Fruit fly (Drosophila melanogaster) whole organism, embryonic: Measurements from ENCODE around the gene jus.

Source experiments
- Atf3 ChIP-seq: fragments of 200-800 bp; sonication (Bioruptor generic); optimal IDR thresholded peaks from 3 replicates; lab custom pipeline; 2016; ENCODE audit warnings: missing biosample characterization, missing genetic modification characterization
- Bgb ChIP-seq: fragments of 200-800 bp; sonication (Bioruptor generic); IDR thresholded peaks from 2 replicates; pipeline ENCODE4 v1.3.6; 2022; ENCODE audit warnings: missing biosample characterization, missing genetic modification characterization; ENCODE audit not compliant: partially characterized antibody
- CG10209 ChIP-seq: fragments of 200-800 bp; sonication (Bioruptor generic); optimal IDR thresholded peaks from 3 replicates; lab custom pipeline; 2017; ENCODE audit warnings: missing biosample characterization, mild to moderate bottlenecking, missing genetic modification characterization, missing genetic modification reagents
- CG10267 ChIP-seq: fragments of 200-800 bp; sonication (Bioruptor generic); optimal IDR thresholded peaks from 2 replicates; lab custom pipeline; 2018; ENCODE audit warnings: missing biosample characterization, mild to moderate bottlenecking, missing genetic modification characterization, moderate library complexity
- CG10366 ChIP-seq: fragments of 200-800 bp; sonication (Bioruptor generic); IDR thresholded peaks from 2 replicates; pipeline ENCODE4 v1.3.6; 2022; ENCODE audit warnings: missing biosample characterization, missing genetic modification characterization
- CG11093 ChIP-seq: fragments of 200-800 bp; sonication (Bioruptor generic); IDR thresholded peaks from 3 replicates; pipeline ENCODE4 v1.3.6; 2022; ENCODE audit warnings: missing biosample characterization, missing genetic modification characterization
- CG12659 ChIP-seq: fragments of 200-800 bp; sonication (Bioruptor generic); optimal IDR thresholded peaks from 3 replicates; lab custom pipeline; 2017; ENCODE audit warnings: mild to moderate bottlenecking, missing biosample characterization, missing genetic modification reagents, missing genetic modification characterization
- CG12744 ChIP-seq: fragments of 200-800 bp; sonication (Bioruptor generic); optimal IDR thresholded peaks from 2 replicates; lab custom pipeline; 2016; ENCODE audit warnings: missing biosample characterization, missing genetic modification characterization
- CG13424 ChIP-seq: fragments of 200-800 bp; sonication (Bioruptor generic); optimal IDR thresholded peaks from 2 replicates; lab custom pipeline; 2019; ENCODE audit warnings: missing biosample characterization, mild to moderate bottlenecking, missing genetic modification characterization, moderate library complexity
- CG18619 ChIP-seq: fragments of 200-800 bp; sonication (Bioruptor generic); optimal IDR thresholded peaks from 3 replicates; lab custom pipeline; 2017; ENCODE audit warnings: missing biosample characterization, mild to moderate bottlenecking, missing genetic modification characterization
- CG30020 ChIP-seq: fragments of 200-800 bp; optimal IDR thresholded peaks from 2 replicates; lab custom pipeline; 2019; ENCODE audit warnings: missing biosample characterization, mild to moderate bottlenecking, missing genetic modification characterization, moderate library complexity
- CG42726 ChIP-seq: fragments of 200-800 bp; sonication (Bioruptor generic); IDR thresholded peaks from 2 replicates; pipeline ENCODE4 v1.3.6; 2022; ENCODE audit warnings: missing biosample characterization, missing genetic modification characterization; ENCODE audit not compliant: partially characterized antibody
- CG7271 ChIP-seq: fragments of 200-800 bp; sonication (Bioruptor generic); optimal IDR thresholded peaks from 2 replicates; lab custom pipeline; 2018; ENCODE audit warnings: missing biosample characterization, mild to moderate bottlenecking, missing genetic modification characterization, moderate library complexity
- CG8944 ChIP-seq: fragments of 200-800 bp; sonication (Bioruptor generic); optimal IDR thresholded peaks from 3 replicates; lab custom pipeline; 2016; ENCODE audit warnings: missing biosample characterization, missing genetic modification characterization
- Dbx ChIP-seq: fragments of 200-800 bp; sonication (Bioruptor generic); IDR thresholded peaks from 3 replicates; pipeline ENCODE4 v1.3.6; 2022; ENCODE audit warnings: missing biosample characterization, missing genetic modification characterization
- Kr ChIP-seq: fragments of 200-800 bp; sonication (Bioruptor generic); optimal IDR thresholded peaks from 2 replicates; lab custom pipeline; 2017; ENCODE audit warnings: missing biosample characterization, mild to moderate bottlenecking, missing genetic modification characterization
- Lim3 ChIP-seq: fragments of 200-800 bp; sonication (Bioruptor generic); IDR thresholded peaks from 2 replicates; pipeline ENCODE4 v1.3.6; 2022; ENCODE audit warnings: missing biosample characterization, missing genetic modification characterization
- MTF-1 ChIP-seq: fragments of 200-800 bp; sonication (Bioruptor generic); optimal IDR thresholded peaks from 2 replicates; lab custom pipeline; 2018; ENCODE audit warnings: missing biosample characterization, mild to moderate bottlenecking, missing genetic modification characterization, borderline replicate concordance
- Mad ChIP-seq: fragments of 200-800 bp; sonication (Bioruptor generic); optimal IDR thresholded peaks from 2 replicates; lab custom pipeline; 2016; ENCODE audit warnings: missing biosample characterization, missing genetic modification characterization
- Ravus ChIP-seq: fragments of 200-800 bp; sonication (Bioruptor generic); IDR thresholded peaks from 2 replicates; pipeline ENCODE4 v1.3.6; 2022; ENCODE audit warnings: missing biosample characterization, missing genetic modification characterization
- Sox100B ChIP-seq: fragments of 200-800 bp; sonication (Bioruptor generic); optimal IDR thresholded peaks from 3 replicates; lab custom pipeline; 2018; ENCODE audit warnings: missing biosample characterization, mild to moderate bottlenecking, missing genetic modification characterization
- Sry-δ ChIP-seq: fragments of 200-800 bp; sonication (Bioruptor generic); optimal IDR thresholded peaks from 2 replicates; lab custom pipeline; 2016; ENCODE audit warnings: missing biosample characterization, missing genetic modification characterization
- ab ChIP-seq: fragments of 200-800 bp; sonication (Bioruptor generic); optimal IDR thresholded peaks from 2 replicates; lab custom pipeline; 2016; ENCODE audit warnings: missing biosample characterization, missing genetic modification characterization
- al ChIP-seq: fragments of 200-800 bp; sonication (Bioruptor generic); IDR thresholded peaks from 2 replicates; pipeline ENCODE4 v1.3.6; 2022; ENCODE audit warnings: missing biosample characterization, missing genetic modification characterization
- ara ChIP-seq: fragments of 200-800 bp; sonication (Bioruptor generic); IDR thresholded peaks from 2 replicates; pipeline ENCODE4 v1.3.6; 2022; ENCODE audit warnings: missing biosample characterization, missing genetic modification characterization
- ato ChIP-seq: fragments of 200-800 bp; sonication (Bioruptor generic); IDR thresholded peaks from 2 replicates; pipeline ENCODE4 v1.3.6; 2022; ENCODE audit warnings: missing biosample characterization, missing genetic modification characterization; ENCODE audit not compliant: partially characterized antibody
- br ChIP-seq: fragments of >200 bp; optimal IDR thresholded peaks from 2 replicates; lab custom pipeline; 2017
- bsh ChIP-seq, 2 experiments: fragments of 200-800 bp; sonication (Bioruptor generic); optimal IDR thresholded peaks; 2 replicates each; lab custom pipeline; 2017 to 2018; ENCODE audit warnings: mild to moderate bottlenecking in 2 of 2, missing biosample characterization in 2 of 2, missing genetic modification characterization in 2 of 2, moderate library complexity in 1 of 2
- dan ChIP-seq: fragments of 200-800 bp; sonication (Bioruptor generic); IDR thresholded peaks from 2 replicates; pipeline ENCODE4 v1.3.6; 2022; ENCODE audit warnings: missing biosample characterization, missing genetic modification characterization
- dm ChIP-seq: fragments of 200-800 bp; sonication (Bioruptor generic); optimal IDR thresholded peaks from 3 replicates; lab custom pipeline; 2016; ENCODE audit warnings: missing biosample characterization, missing genetic modification characterization
- ems ChIP-seq: fragments of 200-800 bp; sonication (Bioruptor generic); optimal IDR thresholded peaks from 3 replicates; lab custom pipeline; 2016; ENCODE audit warnings: missing biosample characterization, missing genetic modification characterization
- fd102C ChIP-seq: fragments of 200-800 bp; sonication (Bioruptor generic); optimal IDR thresholded peaks from 2 replicates; lab custom pipeline; 2018; ENCODE audit warnings: missing biosample characterization, mild to moderate bottlenecking, missing genetic modification characterization, moderate library complexity
- fd3F ChIP-seq: fragments of 200-800 bp; sonication (Bioruptor generic); optimal IDR thresholded peaks from 2 replicates; lab custom pipeline; 2018; ENCODE audit warnings: missing biosample characterization, mild to moderate bottlenecking, missing genetic modification characterization, moderate library complexity
- gsb-n ChIP-seq: fragments of 200-800 bp; sonication (Bioruptor generic); optimal IDR thresholded peaks from 3 replicates; lab custom pipeline; 2018; ENCODE audit warnings: missing biosample characterization, mild to moderate bottlenecking, missing genetic modification characterization
- gt ChIP-seq: fragments of 200-800 bp; sonication (Bioruptor generic); IDR thresholded peaks from 2 replicates; pipeline ENCODE4 v1.3.6; 2022; ENCODE audit warnings: missing biosample characterization, missing genetic modification characterization
- hkb ChIP-seq, 2 experiments: fragments of 200-800 bp in 1 of 2; fragments of >200 bp in 1 of 2; sonication (Bioruptor generic) in 1 of 2; IDR thresholded peaks in 1 of 2; optimal IDR thresholded peaks in 1 of 2; 2 replicates each; pipeline versions ENCODE4 v1.3.6 to Lab custom; 2017 to 2022; ENCODE audit warnings: missing biosample characterization in 1 of 2, missing genetic modification characterization in 1 of 2
- lbe ChIP-seq: fragments of 200-800 bp; sonication (Bioruptor generic); optimal IDR thresholded peaks from 2 replicates; lab custom pipeline; 2016; ENCODE audit warnings: missing biosample characterization, mild to moderate bottlenecking, missing genetic modification characterization
- mld ChIP-seq: fragments of 200-800 bp; sonication (Bioruptor generic); IDR thresholded peaks from 3 replicates; pipeline ENCODE4 v1.3.6; 2022; ENCODE audit warnings: missing biosample characterization, missing genetic modification characterization; ENCODE audit not compliant: partially characterized antibody
- peb ChIP-seq: fragments of 200-800 bp; sonication (Bioruptor generic); IDR thresholded peaks from 2 replicates; pipeline ENCODE4 v1.3.6; 2022; ENCODE audit warnings: missing biosample characterization, missing genetic modification characterization
- pros ChIP-seq: fragments of 200-800 bp; sonication (Bioruptor generic); optimal IDR thresholded peaks from 3 replicates; lab custom pipeline; 2019; ENCODE audit warnings: missing biosample characterization, mild to moderate bottlenecking, missing genetic modification characterization, moderate library complexity
- salm ChIP-seq: fragments of 200-800 bp; sonication (Bioruptor generic); optimal IDR thresholded peaks from 2 replicates; lab custom pipeline; 2018; ENCODE audit warnings: missing biosample characterization, mild to moderate bottlenecking, missing genetic modification characterization
- scrt ChIP-seq: fragments of 200-800 bp; sonication (Bioruptor generic); optimal IDR thresholded peaks from 2 replicates; lab custom pipeline; 2018; ENCODE audit warnings: missing biosample characterization, mild to moderate bottlenecking, missing genetic modification characterization, moderate library complexity
- slp2 ChIP-seq: fragments of 200-800 bp; sonication (Bioruptor generic); optimal IDR thresholded peaks from 2 replicates; lab custom pipeline; 2016; ENCODE audit warnings: missing biosample characterization, missing genetic modification characterization
- sqz ChIP-seq: fragments of 200-800 bp; sonication (Bioruptor generic); optimal IDR thresholded peaks from 3 replicates; lab custom pipeline; 2018; ENCODE audit warnings: missing biosample characterization, mild to moderate bottlenecking, missing genetic modification characterization
- stc ChIP-seq: fragments of 200-800 bp; sonication (Bioruptor generic); IDR thresholded peaks from 2 replicates; pipeline ENCODE4 v1.3.6; 2022; ENCODE audit warnings: missing biosample characterization, missing genetic modification characterization
- trem ChIP-seq: fragments of 200-800 bp; optimal IDR thresholded peaks from 3 replicates; lab custom pipeline; 2019; ENCODE audit warnings: missing biosample characterization, mild to moderate bottlenecking, missing genetic modification characterization, moderate library complexity
- tx ChIP-seq: fragments of 200-800 bp; sonication (Bioruptor generic); optimal IDR thresholded peaks from 2 replicates; lab custom pipeline; 2016; ENCODE audit warnings: missing biosample characterization, missing genetic modification characterization
- zfh2 ChIP-seq: fragments of 200-800 bp; sonication (Bioruptor generic); optimal IDR thresholded peaks from 2 replicates; lab custom pipeline; 2016; ENCODE audit warnings: missing biosample characterization, missing genetic modification characterization

jus gene

dm6 chr3R:29207996-29208395 lies 13.2 kb upstream of the jus start (continued):
- TF ChIP-seq ara (GFP tag; lab: Robert Waterston, UW) (peak; percentile 51; the same call in 1 of the 2 replicates), Sox100B (GFP tag; lab: Kevin White, UChicago) (peak; percentile 59), slp2 (GFP tag; lab: Kevin White, UChicago) (peak; percentile 26), Atf3 (GFP tag; lab: Kevin White, UChicago) (peak; percentile 33), CG12744 (peak; percentile 10), Sry-δ (GFP tag; lab: Kevin White, UChicago) (no peak), hkb (optimal IDR thresholded peaks at IDR 0.05; lab: Kevin White, UChicago) (no peak), hkb (GFP tag; IDR thresholded peaks at IDR 0.05; lab: Robert Waterston, UW) (peak; percentile 80), ems (peak; percentile 37), lbe (GFP tag; lab: Kevin White, UChicago) (no peak), zfh2 (GFP tag; lab: Kevin White, UChicago) (peak; percentile 0), CG10366 (GFP tag; lab: Robert Waterston, UW) (peak; percentile 79), br (lab: Kevin White, UChicago) (no peak), CG10267 (tag; lab: Kevin White, UChicago) (peak; percentile 69), al (GFP tag; lab: Robert Waterston, UW) (no peak), fd3F (GFP tag; lab: Kevin White, UChicago) (peak; percentile 9), trem (tag; lab: Kevin White, UChicago) (peak; percentile 63), scrt (GFP tag; lab: Kevin White, UChicago) (peak; percentile 53), Kr (no peak), dan (no peak), Lim3 (GFP tag; lab: Robert Waterston, UW) (0 out of 2 replicates have a peak, but pooled peaks have one; percentile 18), CG13424 (tag; lab: Kevin White, UChicago) (peak; percentile 75), fd102C (GFP tag; lab: Kevin White, UChicago) (no peak), CG10209 (GFP tag; lab: Kevin White, UChicago) (peak; percentile 70), stc (GFP tag; lab: Robert Waterston, UW) (peak; percentile 71), CG8944 (GFP tag; lab: Kevin White, UChicago) (no peak), Dbx (GFP tag; lab: Robert Waterston, UW) (no peak), peb (GFP tag; lab: Robert Waterston, UW) (peak; percentile 37; the same call in 1 of the 2 replicates), Ravus (no peak), CG12659 (GFP tag; lab: Kevin White, UChicago) (peak; percentile 68), ato (GFP tag; lab: Robert Waterston, UW) (no peak), CG42726 (no peak), salm (tag; lab: Kevin White, UChicago) (peak; percentile 40), CG7271 (tag; lab: Kevin White, UChicago) (peak; percentile 13), CG18619 (GFP tag; lab: Kevin White, UChicago) (peak; percentile 32), bsh (GFP tag; optimal IDR thresholded peaks at IDR 0.05; lab: Kevin White, UChicago) (peak; percentile 71 to 88), CG30020 (tag; lab: Kevin White, UChicago) (peak; percentile 15), tx (GFP tag; lab: Kevin White, UChicago) (no peak), ab (GFP tag; lab: Kevin White, UChicago) (no peak), Mad (GFP tag; lab: Kevin White, UChicago) (peak; percentile 27), Bgb (no peak), CG11093 (no peak), mld (GFP tag; lab: Robert Waterston, UW) (no peak), sqz (peak; percentile 52), pros (GFP tag; lab: Kevin White, UChicago) (no peak), gsb-n (peak; percentile 71), MTF-1 (GFP tag; lab: Kevin White, UChicago) (peak; percentile 52), gt (no peak), dm (GFP tag; lab: Kevin White, UChicago) (peak; percentile 15)
